Worm (Caenorhabditis elegans) whole organism, late embryonic: ENCODE results near the gene C55A6.3.

Source experiments
- elt-4 ChIP-seq: sonication (generic microtip); optimal IDR thresholded peaks from 2 replicates; lab custom pipeline; 2016; ENCODE audit warnings: missing genetic modification characterization, missing compliant biosample characterization
- hlh-8 ChIP-seq: sonication (generic microtip); optimal IDR thresholded peaks from 2 replicates; lab custom pipeline; 2016; ENCODE audit warnings: missing genotype, missing genetic modification characterization, missing compliant biosample characterization

- no peak for TF ChIP-seq hlh-8 (tag; lab: Kevin White, UChicago)
- no peak for TF ChIP-seq elt-4 (tag; lab: Kevin White, UChicago)
These were observed 41.1 kb downstream of the C55A6.3 start, which contains the start of the genes nas-20 and nas-21 for ce11 chrV:11472209-11472608.
